Worm (Caenorhabditis elegans): ENCODE measurements around the gene M01B2.13.

ce11 chrV:15281279-15281949, 15.7 kb upstream of the M01B2.13 start, which contains the start of the genes srw-19 and srx-51:
- TF ChIP-seq cog-1 (tag; optimal IDR thresholded peaks at IDR 0.05) (no peak), klf-2 (GFP tag; conservative IDR thresholded peaks at IDR 0.05) (no peak), flt-1 (GFP tag; IDR thresholded peaks at IDR 0.05) (no peak), ref-1 (GFP tag; conservative IDR thresholded peaks at IDR 0.05) (no peak), tab-1 (GFP tag; IDR thresholded peaks at IDR 0.05) (no peak), med-1 (GFP tag; optimal IDR thresholded peaks at IDR 0.05; ENCODE audit: insufficient read depth) (no peak), T22C8.4 (GFP tag; IDR thresholded peaks at IDR 0.05) (no peak), ztf-29 (GFP tag; IDR thresholded peaks at IDR 0.05) (no peak)

Data from whole organism, midembryonic.